Worm (Caenorhabditis elegans) whole organism, L1 larva: Measurements from ENCODE around the gene fbxa-43.

Source experiments
- F16B12.6 ChIP-seq: fragments of 150-350 bp; optimal IDR thresholded peaks from 2 replicates; lab custom pipeline; 2014; ENCODE audit warnings: missing biosample characterization, missing genetic modification characterization
- ceh-90 ChIP-seq: sonication (generic microtip); optimal IDR thresholded peaks from 2 replicates; lab custom pipeline; 2016; ENCODE audit warnings: missing genetic modification characterization, missing compliant biosample characterization
- dpl-1 ChIP-seq, 3 experiments: fragments of 150-350 bp in 2 of 3; sonication (generic microtip) in 1 of 3; optimal IDR thresholded peaks; 2 replicates each; lab custom pipeline; 2014 to 2017; ENCODE audit warnings: missing biosample characterization in 3 of 3, missing genetic modification characterization in 3 of 3, missing genetic modification reagents in 3 of 3
- lin-15B ChIP-seq: fragments of 150-350 bp; sonication (generic microtip); optimal IDR thresholded peaks from 3 replicates; lab custom pipeline; 2014; ENCODE audit warnings: missing biosample characterization, missing genetic modification characterization
- lsy-2 ChIP-seq, 2 experiments: fragments of 150-350 bp; optimal IDR thresholded peaks; 2 replicates each; lab custom pipeline; 2014; ENCODE audit warnings: missing biosample characterization in 2 of 2, missing genetic modification characterization in 2 of 2
- mab-9 ChIP-seq: fragments of 200-800 bp; sonication (Bioruptor generic); IDR thresholded peaks from 2 replicates; pipeline ENCODE4 v1.3.6; 2022; ENCODE audit warnings: missing genetic modification reagents, missing genetic modification characterization, missing compliant biosample characterization
- nhr-11 ChIP-seq: fragments of 150-350 bp; optimal IDR thresholded peaks from 2 replicates; lab custom pipeline; 2014; ENCODE audit warnings: missing biosample characterization, missing genetic modification characterization
- nhr-237 ChIP-seq: fragments of 150-350 bp; optimal IDR thresholded peaks from 2 replicates; lab custom pipeline; 2014; ENCODE audit warnings: missing biosample characterization, missing genetic modification characterization
- nhr-76 ChIP-seq: sonication (generic microtip); optimal IDR thresholded peaks from 2 replicates; lab custom pipeline; 2017; ENCODE audit warnings: missing biosample characterization, missing genetic modification characterization
- pqm-1 ChIP-seq: sonication (generic microtip); optimal IDR thresholded peaks from 3 replicates; lab custom pipeline; 2017; ENCODE audit warnings: missing biosample characterization, missing genetic modification characterization
- unc-62 ChIP-seq: fragments of 150-350 bp; optimal IDR thresholded peaks from 2 replicates; lab custom pipeline; 2014; ENCODE audit warnings: missing biosample characterization, missing genetic modification reagents, missing genetic modification characterization
- zag-1 ChIP-seq: fragments of 150-350 bp; optimal IDR thresholded peaks from 2 replicates; lab custom pipeline; 2014; ENCODE audit warnings: missing biosample characterization, missing genetic modification characterization
- zip-4 ChIP-seq: fragments of 200-800 bp; sonication (Bioruptor generic); optimal IDR thresholded peaks from 2 replicates; lab custom pipeline; 2018; ENCODE audit warnings: mild to moderate bottlenecking, missing genetic modification characterization, moderate library complexity, missing compliant biosample characterization

- TF ChIP-seq ceh-90 (tag; lab: Kevin White, UChicago), result no peak
- no peak for TF ChIP-seq zip-4 (GFP tag; lab: Kevin White, UChicago)
- no peak for TF ChIP-seq zag-1 (tag; lab: Kevin White, UChicago)
- TF ChIP-seq nhr-76 (tag; lab: Kevin White, UChicago), result no peak
- no peak for TF ChIP-seq lin-15B (tag; lab: Kevin White, UChicago)
- TF ChIP-seq unc-62 (GFP tag; lab: Kevin White, UChicago), result no peak
- TF ChIP-seq lsy-2 (tag; optimal IDR thresholded peaks at IDR 0.05; lab: Kevin White, UChicago), result no peak
- TF ChIP-seq nhr-237, result no peak
- no peak for TF ChIP-seq mab-9 (GFP tag; lab: Robert Waterston, UW)
- no peak for TF ChIP-seq F16B12.6
- TF ChIP-seq dpl-1 (GFP tag; optimal IDR thresholded peaks at IDR 0.05; lab: Kevin White, UChicago), result no peak
- no peak for TF ChIP-seq pqm-1
- TF ChIP-seq nhr-11 (tag; lab: Kevin White, UChicago), result no peak
Measured at ce11 chrIII:2304149-2304548, 45.4 kb upstream of the fbxa-43 start.
